Worm (Caenorhabditis elegans): ENCODE results near the gene lap-2.
A peak's percentile ranks its signal among the peaks of the same experiment; 100 is the strongest.

Gene lap-2

DNA sequence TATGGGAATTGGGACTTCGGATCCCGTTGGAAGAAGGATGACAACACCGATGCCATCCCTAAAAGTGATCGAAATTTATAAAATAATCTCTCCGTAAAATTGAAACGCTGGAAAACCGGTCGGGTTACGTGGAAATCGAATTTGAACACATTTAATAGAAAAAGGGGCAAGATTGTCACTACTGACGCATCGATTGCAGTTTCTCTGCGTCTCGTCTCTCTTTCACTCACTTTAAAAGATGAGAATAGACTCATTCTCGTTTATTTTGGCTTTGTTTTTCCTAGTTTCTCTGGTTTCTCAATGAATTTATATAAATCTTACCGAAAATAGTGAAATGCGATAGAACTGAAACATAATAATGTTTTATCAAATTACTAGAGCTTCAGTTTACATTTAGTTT is 1.8 kb upstream of the lap-2 start, which contains the start of gene scyl-1 (continued):
- TF ChIP-seq mes-2 (tag; optimal IDR thresholded peaks at IDR 0.05; ENCODE audit: poor library complexity, severe bottlenecking) (peak; percentile 89), lin-13 (GFP tag; optimal IDR thresholded peaks at IDR 0.05) (peak; percentile 74), unc-62 (GFP tag; optimal IDR thresholded peaks at IDR 0.05 in 1 of 2) (peak in 1 of 2 experiments; percentile 82), unc-62 (tag; optimal IDR thresholded peaks at IDR 0.05) (no peak), nhr-25 (tag; optimal IDR thresholded peaks at IDR 0.05; ENCODE audit: borderline replicate concordance, insufficient read depth) (peak; percentile 48), arid-1 (GFP tag; conservative IDR thresholded peaks at IDR 0.05) (0 out of 2 replicates have a peak, but pooled peaks have one; percentile 25), T26A8.4 (GFP tag; IDR thresholded peaks at IDR 0.05) (peak; percentile 75), jun-1 (tag; optimal IDR thresholded peaks at IDR 0.05) (peak; percentile 8), spr-1 (tag; optimal IDR thresholded peaks at IDR 0.05) (peak; percentile 10), nhr-11 (tag; optimal IDR thresholded peaks at IDR 0.05) (peak; percentile 56), ceh-82 (tag; optimal IDR thresholded peaks at IDR 0.05) (no peak), rbr-2 (tag; optimal IDR thresholded peaks at IDR 0.05) (peak; percentile 68), nhr-48 (tag; optimal IDR thresholded peaks at IDR 0.05) (peak; percentile 36), T20F7.1 (GFP tag; optimal IDR thresholded peaks at IDR 0.05) (peak; percentile 70), mxl-3 (GFP tag; optimal IDR thresholded peaks at IDR 0.05) (peak; percentile 15), dmd-6 (GFP tag; IDR thresholded peaks at IDR 0.05) (peak; percentile 76), hmg-1.1 (GFP tag; IDR thresholded peaks at IDR 0.05) (peak; percentile 52), spr-3 (GFP tag; optimal IDR thresholded peaks at IDR 0.05) (no peak), nhr-28 (tag; optimal IDR thresholded peaks at IDR 0.05) (peak; percentile 70), gei-8 (GFP tag; optimal IDR thresholded peaks at IDR 0.05) (no peak), lin-39 (tag; optimal IDR thresholded peaks at IDR 0.05) (no peak), nhr-6 (tag; optimal IDR thresholded peaks at IDR 0.05) (peak; percentile 96), egl-27 (tag; optimal IDR thresholded peaks at IDR 0.05) (no peak), dve-1 (tag; optimal IDR thresholded peaks at IDR 0.05; ENCODE audit: insufficient read depth) (peak; percentile 84), cey-2 (tag; optimal IDR thresholded peaks at IDR 0.05; ENCODE audit: borderline replicate concordance, insufficient read depth) (no peak), Y75B8A.6 (GFP tag; IDR thresholded peaks at IDR 0.05) (no peak), ctbp-1 (GFP tag; IDR thresholded peaks at IDR 0.05) (peak; percentile 59)

DNA sequence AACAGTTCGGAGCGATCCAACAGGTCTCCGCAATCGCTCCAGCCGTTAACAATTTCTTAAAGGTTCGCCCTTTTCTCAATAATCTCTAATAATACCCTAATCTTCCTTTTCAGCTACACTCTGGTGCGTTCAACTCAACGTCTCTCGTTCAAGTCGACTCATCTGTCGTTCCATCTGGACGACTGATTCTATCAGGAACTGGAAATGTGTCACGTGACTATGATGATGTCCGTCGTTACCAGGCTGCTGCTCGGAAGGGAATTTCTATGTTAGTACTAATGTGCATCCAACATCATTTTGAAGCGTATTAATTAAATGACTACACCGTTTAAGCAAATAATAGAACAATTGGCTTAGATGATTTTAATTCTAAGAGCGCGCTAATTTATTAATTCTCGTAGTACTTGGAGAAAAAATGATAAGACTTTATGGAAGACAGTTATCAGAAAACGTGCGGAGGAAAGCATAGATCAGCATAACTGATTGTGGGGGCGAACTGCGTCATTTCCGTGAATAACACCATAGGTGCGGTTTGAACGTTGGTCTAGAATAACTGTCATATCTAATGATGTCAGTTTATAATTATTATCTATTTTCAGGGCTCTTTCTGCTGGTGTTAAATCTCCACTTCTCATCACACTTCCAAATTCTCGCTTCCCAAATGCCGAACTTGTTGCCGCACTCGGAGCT is 465 bp downstream of the lap-2 start:
- TF ChIP-seq egl-27 (tag; optimal IDR thresholded peaks at IDR 0.05) (no peak), nhr-28 (tag; optimal IDR thresholded peaks at IDR 0.05) (peak; percentile 50), daf-16 (GFP tag; optimal IDR thresholded peaks at IDR 0.05) (no peak), daf-16 (tag; optimal IDR thresholded peaks at IDR 0.05) (no peak), set-16 (GFP tag; IDR thresholded peaks at IDR 0.05) (no peak), pqm-1 (tag; optimal IDR thresholded peaks at IDR 0.05) (peak; percentile 17), F26F4.8 (GFP tag; conservative IDR thresholded peaks at IDR 0.05) (no peak), hlh-11 (tag; optimal IDR thresholded peaks at IDR 0.05) (peak; percentile 4), lin-38 (GFP tag; IDR thresholded peaks at IDR 0.05) (peak; percentile 25; the same call in 1 of the 2 replicates), D1046.2 (GFP tag; IDR thresholded peaks at IDR 0.05) (0 out of 2 replicates have a peak, but pooled peaks have one; percentile 13), dve-1 (tag; optimal IDR thresholded peaks at IDR 0.05; ENCODE audit: insufficient read depth) (peak; percentile 26)

DNA sequence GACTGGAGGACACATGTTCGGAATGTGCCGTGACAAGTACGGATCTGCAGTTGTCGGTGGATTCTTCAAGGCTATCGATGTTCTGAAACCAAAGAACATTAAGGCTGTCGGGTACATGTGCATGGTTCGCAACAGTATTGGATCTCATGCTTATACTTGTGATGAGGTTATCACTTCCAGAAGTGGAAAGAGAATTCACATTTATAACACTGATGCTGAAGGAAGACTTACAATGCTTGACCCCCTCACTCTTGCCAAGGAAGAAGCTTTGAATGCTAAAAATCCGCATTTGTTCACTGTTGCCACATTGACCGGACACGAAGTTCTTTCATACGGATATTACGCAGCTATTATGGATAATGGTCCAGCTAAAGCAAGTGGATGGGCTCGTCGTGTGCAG is 1.5 kb downstream of the lap-2 start:
- TF ChIP-seq unc-39 (tag; optimal IDR thresholded peaks at IDR 0.05) (no peak), dmd-9 (GFP tag; IDR thresholded peaks at IDR 0.05) (0 out of 2 replicates have a peak, but pooled peaks have one; percentile 12), aha-1 (tag) (peak; percentile 96)
